Worm (Caenorhabditis elegans) whole organism, young adult: Measurements from ENCODE around the gene F47G9.4.

Experiments used
- B0019.2 ChIP-seq: fragments of 200-800 bp; sonication (Bioruptor generic); conservative IDR thresholded peaks from 2 replicates; pipeline ENCODE4 v1.3.6; 2022; ENCODE audit warnings: missing genetic modification reagents, missing genetic modification characterization, missing compliant biosample characterization
- C17E4.6 ChIP-seq: fragments of 200-800 bp; sonication (Bioruptor generic); IDR thresholded peaks from 2 replicates; pipeline ENCODE4 v1.3.6; 2022; ENCODE audit warnings: missing genetic modification reagents, missing genetic modification characterization, missing compliant biosample characterization
- D2030.7 ChIP-seq: fragments of 200-800 bp; sonication (Bioruptor generic); IDR thresholded peaks from 2 replicates; pipeline ENCODE4 v1.3.6; 2022; ENCODE audit warnings: missing genetic modification reagents, missing genetic modification characterization, missing compliant biosample characterization
- F10E7.11 ChIP-seq: sonication (generic microtip); optimal IDR thresholded peaks from 2 replicates; lab custom pipeline; 2017; ENCODE audit warnings: mild to moderate bottlenecking, missing genetic modification characterization, moderate library complexity, missing compliant biosample characterization
- F33H1.4 ChIP-seq: fragments of 200-800 bp; sonication (Bioruptor generic); IDR thresholded peaks from 2 replicates; pipeline ENCODE4 v1.3.6; 2022; ENCODE audit warnings: missing genetic modification reagents, missing genetic modification characterization, missing compliant biosample characterization
- F49E8.2 ChIP-seq: sonication (generic microtip); optimal IDR thresholded peaks from 3 replicates; lab custom pipeline; 2017; ENCODE audit warnings: missing genetic modification characterization, mild to moderate bottlenecking, missing compliant biosample characterization, antibody characterized with exemption, moderate library complexity; ENCODE audit not compliant: insufficient read depth
- F52B5.7 ChIP-seq: sonication (generic microtip); optimal IDR thresholded peaks from 2 replicates; lab custom pipeline; 2016; ENCODE audit warnings: mild to moderate bottlenecking, missing genetic modification characterization, missing compliant biosample characterization
- K12H6.12 ChIP-seq: fragments of 200-800 bp; sonication (Bioruptor generic); optimal IDR thresholded peaks from 2 replicates; lab custom pipeline; 2018; ENCODE audit warnings: mild to moderate bottlenecking, missing genetic modification characterization, missing compliant biosample characterization
- Y67H2A.10 ChIP-seq: fragments of 200-800 bp; sonication (Bioruptor generic); conservative IDR thresholded peaks from 2 replicates; pipeline ENCODE4 v1.3.6; 2022; ENCODE audit warnings: missing genetic modification reagents, missing genetic modification characterization, missing compliant biosample characterization
- ama-1 ChIP-seq, 3 experiments: fragments of 150-350 bp in 1 of 3; sonication (generic microtip) in 2 of 3; optimal IDR thresholded peaks; 2 replicates each; lab custom pipeline; 2014 to 2018; ENCODE audit warnings: missing biosample characterization in 2 of 3, missing genetic modification characterization in 2 of 3, missing genetic modification reagents in 2 of 3
- atf-7 ChIP-seq: sonication (generic microtip); optimal IDR thresholded peaks from 2 replicates; lab custom pipeline; 2017; ENCODE audit warnings: mild to moderate bottlenecking, missing genetic modification characterization, missing compliant biosample characterization
- ceh-91 ChIP-seq: fragments of 200-800 bp; sonication (Bioruptor generic); IDR thresholded peaks from 2 replicates; pipeline ENCODE4 v1.3.6; 2022; ENCODE audit warnings: missing genetic modification reagents, missing genetic modification characterization, missing compliant biosample characterization
- dox-1 ChIP-seq: fragments of 200-800 bp; sonication (Bioruptor generic); IDR thresholded peaks from 2 replicates; pipeline ENCODE4 v1.3.6; 2022; ENCODE audit warnings: missing genetic modification reagents, missing genetic modification characterization, missing compliant biosample characterization
- egl-18 ChIP-seq: fragments of 200-800 bp; sonication (Bioruptor generic); IDR thresholded peaks from 2 replicates; pipeline ENCODE4 v1.3.6; 2022; ENCODE audit warnings: missing genetic modification reagents, missing genetic modification characterization, missing compliant biosample characterization
- egrh-3 ChIP-seq: fragments of 200-800 bp; sonication (Bioruptor generic); IDR thresholded peaks from 2 replicates; pipeline ENCODE4 v1.3.6; 2022; ENCODE audit warnings: missing genetic modification reagents, missing genetic modification characterization, missing compliant biosample characterization
- ekl-4 ChIP-seq: fragments of 200-800 bp; sonication (Bioruptor generic); IDR thresholded peaks from 2 replicates; pipeline ENCODE4 v1.3.6; 2022; ENCODE audit warnings: missing genetic modification reagents, missing genetic modification characterization, missing compliant biosample characterization
- ets-4 ChIP-seq: fragments of 200-800 bp; sonication (Bioruptor generic); optimal IDR thresholded peaks from 2 replicates; lab custom pipeline; 2018; ENCODE audit warnings: mild to moderate bottlenecking, missing genetic modification characterization, missing compliant biosample characterization
- gei-17 ChIP-seq: fragments of 200-800 bp; sonication (Bioruptor generic); optimal IDR thresholded peaks from 2 replicates; lab custom pipeline; 2018; ENCODE audit warnings: mild to moderate bottlenecking, missing genetic modification characterization, missing compliant biosample characterization
- hmg-20 ChIP-seq: fragments of 200-800 bp; sonication (Bioruptor generic); IDR thresholded peaks from 2 replicates; pipeline ENCODE4 v1.3.6; 2022; ENCODE audit warnings: missing genetic modification reagents, missing genetic modification characterization, missing compliant biosample characterization
- lag-1 ChIP-seq: fragments of 200-800 bp; sonication (Bioruptor generic); IDR thresholded peaks from 2 replicates; pipeline ENCODE4 v1.3.6; 2022; ENCODE audit warnings: missing genetic modification reagents, missing genetic modification characterization, missing compliant biosample characterization
- let-607 ChIP-seq, 2 experiments: fragments of 200-800 bp in 1 of 2; sonication (Bioruptor generic) in 1 of 2; sonication (generic microtip) in 1 of 2; optimal IDR thresholded peaks; 2 replicates each; lab custom pipeline; 2016 to 2018; ENCODE audit warnings: mild to moderate bottlenecking in 2 of 2, missing compliant biosample characterization in 2 of 2, missing genetic modification characterization in 2 of 2, moderate library complexity in 2 of 2, missing genotype in 1 of 2
- lin-26 ChIP-seq: fragments of 200-800 bp; sonication (Bioruptor generic); IDR thresholded peaks from 2 replicates; pipeline ENCODE4 v1.3.6; 2022; ENCODE audit warnings: missing genetic modification reagents, missing genetic modification characterization, missing compliant biosample characterization
- madf-3 ChIP-seq: fragments of 200-800 bp; sonication (Bioruptor generic); IDR thresholded peaks from 2 replicates; pipeline ENCODE4 v1.3.6; 2022; ENCODE audit warnings: missing genetic modification reagents, missing genetic modification characterization, missing compliant biosample characterization
- madf-6 ChIP-seq: fragments of 200-800 bp; sonication (Bioruptor generic); IDR thresholded peaks from 2 replicates; pipeline ENCODE4 v1.3.6; 2022; ENCODE audit warnings: missing genetic modification reagents, missing genetic modification characterization, missing compliant biosample characterization
- madf-8 ChIP-seq: fragments of 200-800 bp; sonication (Bioruptor generic); conservative IDR thresholded peaks from 2 replicates; pipeline ENCODE4 v1.3.6; 2022; ENCODE audit warnings: missing genetic modification reagents, missing genetic modification characterization, missing compliant biosample characterization
- nfya-2 ChIP-seq: fragments of 200-800 bp; sonication (Bioruptor generic); IDR thresholded peaks from 2 replicates; pipeline ENCODE4 v1.3.6; 2022; ENCODE audit warnings: missing genetic modification reagents, missing genetic modification characterization, missing compliant biosample characterization
- nfyb-1 ChIP-seq: fragments of 200-800 bp; sonication (Bioruptor generic); IDR thresholded peaks from 2 replicates; pipeline ENCODE4 v1.3.6; 2022; ENCODE audit warnings: missing genetic modification reagents, missing genetic modification characterization, missing compliant biosample characterization
- nhr-179 ChIP-seq: sonication (generic microtip); optimal IDR thresholded peaks from 2 replicates; lab custom pipeline; 2016; ENCODE audit warnings: mild to moderate bottlenecking, missing genetic modification characterization, missing compliant biosample characterization
- nhr-27 ChIP-seq: fragments of 200-800 bp; sonication (Bioruptor generic); optimal IDR thresholded peaks from 2 replicates; lab custom pipeline; 2018; ENCODE audit warnings: mild to moderate bottlenecking, missing genetic modification characterization, moderate library complexity, missing compliant biosample characterization
- nhr-80 ChIP-seq: sonication (generic microtip); optimal IDR thresholded peaks from 2 replicates; lab custom pipeline; 2016; ENCODE audit warnings: missing genetic modification characterization, missing compliant biosample characterization
- rcor-1 ChIP-seq: fragments of 200-800 bp; sonication (Bioruptor generic); IDR thresholded peaks from 2 replicates; pipeline ENCODE4 v1.3.6; 2022; ENCODE audit warnings: missing genetic modification reagents, missing genetic modification characterization, missing compliant biosample characterization
- sea-2 ChIP-seq: fragments of 200-800 bp; sonication (Bioruptor generic); IDR thresholded peaks from 2 replicates; pipeline ENCODE4 v1.3.6; 2022; ENCODE audit warnings: missing genetic modification characterization, missing compliant biosample characterization
- snpc-1.1 ChIP-seq: sonication (generic microtip); optimal IDR thresholded peaks from 2 replicates; lab custom pipeline; 2017; ENCODE audit warnings: missing genetic modification characterization, mild to moderate bottlenecking, missing compliant biosample characterization, antibody characterized with exemption, moderate library complexity, missing genotype, missing genetic modification reagents; ENCODE audit not compliant: insufficient read depth
- ztf-25 ChIP-seq: fragments of 200-800 bp; sonication (Bioruptor generic); IDR thresholded peaks from 2 replicates; pipeline ENCODE4 v1.3.6; 2022; ENCODE audit warnings: missing genetic modification reagents, missing genetic modification characterization, missing compliant biosample characterization
- ztf-28 ChIP-seq: fragments of 200-800 bp; sonication (Bioruptor generic); IDR thresholded peaks from 2 replicates; pipeline ENCODE4 v1.3.6; 2022; ENCODE audit warnings: missing genetic modification reagents, missing genetic modification characterization, missing compliant biosample characterization
- ztf-6 ChIP-seq: fragments of 200-800 bp; sonication (Bioruptor generic); IDR thresholded peaks from 2 replicates; pipeline ENCODE4 v1.3.6; 2022; ENCODE audit warnings: missing genetic modification reagents, missing genetic modification characterization, missing compliant biosample characterization

The F47G9.4 gene

DNA sequence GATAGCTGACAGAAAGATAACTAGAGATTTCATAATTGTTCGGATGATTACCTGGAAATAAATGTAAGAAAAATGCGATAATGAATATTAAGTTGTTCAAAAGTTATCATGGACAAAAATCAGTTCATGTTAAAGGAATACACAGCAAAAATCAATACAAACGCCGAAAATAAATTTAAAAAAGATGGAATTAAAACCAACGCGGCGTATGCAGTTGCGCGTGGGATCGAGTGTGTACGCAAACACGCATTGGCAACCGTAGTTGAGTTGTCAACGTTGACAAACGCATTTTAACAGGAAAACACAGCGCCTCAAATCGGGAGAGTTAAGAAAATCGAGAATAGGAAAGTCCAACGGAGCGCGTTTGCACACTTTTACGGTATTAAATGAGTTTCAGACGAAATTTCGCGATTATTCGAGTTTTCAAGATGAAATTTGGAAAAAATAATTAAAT is 5.3 kb upstream of the F47G9.4 start, which contains the start of gene tmed-10 (continued):
- peak; percentile 39 for TF ChIP-seq madf-8 (GFP tag; lab: Robert Waterston, UW)
- peak; percentile 38; the same call in 1 of the 2 replicates for TF ChIP-seq B0019.2 (GFP tag; lab: Robert Waterston, UW)
- 0 out of 2 replicates have a peak, but pooled peaks have one; percentile 42 for TF ChIP-seq lin-26 (GFP tag; lab: Robert Waterston, UW)
- TF ChIP-seq ceh-91, result peak; percentile 78
- TF ChIP-seq D2030.7 (GFP tag; lab: Robert Waterston, UW), result peak; percentile 88
- TF ChIP-seq madf-3 (GFP tag; lab: Robert Waterston, UW), result no peak
- TF ChIP-seq gei-17 (GFP tag; lab: Kevin White, UChicago), result no peak
- TF ChIP-seq ekl-4, result peak; percentile 77
- TF ChIP-seq F10E7.11, result no peak
- peak; percentile 89 for TF ChIP-seq rcor-1 (GFP tag; lab: Robert Waterston, UW)
- no peak for TF ChIP-seq ztf-25 (GFP tag; lab: Robert Waterston, UW)
- TF ChIP-seq nhr-80 (tag; lab: Kevin White, UChicago), result peak; percentile 59

DNA sequence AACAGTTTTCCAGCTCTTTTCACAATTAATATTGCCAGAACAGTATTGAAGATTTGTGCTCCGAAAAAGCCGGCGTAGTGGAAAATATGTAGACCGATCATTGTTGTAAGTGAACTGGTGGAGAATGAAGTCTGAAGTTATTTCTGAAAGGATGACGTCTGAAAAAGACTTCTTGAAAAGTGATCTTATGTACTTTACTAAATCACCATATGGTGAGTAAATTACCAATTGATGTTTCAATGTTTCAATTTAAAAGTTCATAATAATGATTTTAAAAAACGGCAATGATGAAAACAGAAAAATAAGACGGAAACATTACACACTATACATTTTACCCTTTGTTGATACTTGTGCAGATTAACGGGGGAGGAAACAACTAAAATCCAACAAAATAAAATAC is 2.1 kb upstream of the F47G9.4 start, which contains the start of gene str-141:
str-141 (minus strand) TSS at position 101 of the 400 bp plus-strand sequence.
- TF ChIP-seq C17E4.6 (GFP tag; lab: Robert Waterston, UW) (no peak), nfyb-1 (0 out of 2 replicates have a peak, but pooled peaks have one; percentile 43), ztf-6 (GFP tag; lab: Robert Waterston, UW) (no peak), lag-1 (GFP tag; lab: Robert Waterston, UW) (no peak), ztf-25 (GFP tag; lab: Robert Waterston, UW) (no peak), nhr-27 (tag; lab: Kevin White, UChicago) (no peak), F52B5.7 (no peak), K12H6.12 (tag; lab: Kevin White, UChicago) (no peak), ama-1 (optimal IDR thresholded peaks at IDR 0.05; lab: Kevin White, UChicago) (no peak), ama-1 (GFP tag; optimal IDR thresholded peaks at IDR 0.05; lab: Kevin White, UChicago) (peak in 1 of 2 experiments; percentile 14), Y67H2A.10 (GFP tag; lab: Robert Waterston, UW) (no peak), F49E8.2 (tag; lab: Kevin White, UChicago) (no peak), atf-7 (tag; lab: Kevin White, UChicago) (no peak), snpc-1.1 (tag; lab: Kevin White, UChicago) (no peak), madf-6 (GFP tag; lab: Robert Waterston, UW) (peak; percentile 48; the same call in 1 of the 2 replicates), hmg-20 (GFP tag; lab: Robert Waterston, UW) (no peak), ets-4 (no peak), sea-2 (GFP tag; lab: Robert Waterston, UW) (no peak), ceh-91 (no peak)
- TF ChIP-seq, all 124 proteins: peak for 3

- no peak for TF ChIP-seq nfya-2
- no peak for TF ChIP-seq nhr-179 (tag; lab: Kevin White, UChicago)
- no peak for TF ChIP-seq Y67H2A.10 (GFP tag; lab: Robert Waterston, UW)
- TF ChIP-seq let-607 (tag; optimal IDR thresholded peaks at IDR 0.05; lab: Kevin White, UChicago), result no peak
- no peak for TF ChIP-seq ztf-28 (GFP tag; lab: Robert Waterston, UW)
- no peak for TF ChIP-seq ets-4
- TF ChIP-seq egl-18 (GFP tag; lab: Robert Waterston, UW), result no peak
- no peak for TF ChIP-seq F52B5.7
- TF ChIP-seq gei-17 (GFP tag; lab: Kevin White, UChicago), result no peak
- no peak for TF ChIP-seq F33H1.4
- no peak for TF ChIP-seq nhr-27 (tag; lab: Kevin White, UChicago)
- no peak for TF ChIP-seq ceh-91
- no peak for TF ChIP-seq egrh-3 (GFP tag; lab: Robert Waterston, UW)
- TF ChIP-seq dox-1, result no peak
Measured at ce11 chrV:11320860-11321259, 756 bp downstream of the F47G9.4 start.
